Fruit fly (Drosophila melanogaster) whole organism, pupa: ENCODE data around the gene Vm26Ab.

Source experiments
- CG10348 ChIP-seq: fragments of 200-800 bp; sonication (Bioruptor generic); IDR thresholded peaks from 2 replicates; pipeline ENCODE4 v1.3.6; 2022; ENCODE audit warnings: missing biosample characterization, missing genetic modification characterization
- CG12605 ChIP-seq: fragments of 200-800 bp; sonication (Bioruptor generic); IDR thresholded peaks from 2 replicates; pipeline ENCODE4 v1.3.6; 2022; ENCODE audit warnings: missing biosample characterization, missing genetic modification characterization
- CG13204 ChIP-seq: fragments of 200-800 bp; sonication (Bioruptor generic); optimal IDR thresholded peaks from 2 replicates; lab custom pipeline; 2018; ENCODE audit warnings: missing biosample characterization, mild to moderate bottlenecking, missing genetic modification characterization, moderate library complexity
- CG14655 ChIP-seq: fragments of 200-800 bp; sonication (Bioruptor generic); optimal IDR thresholded peaks from 3 replicates; lab custom pipeline; 2017; ENCODE audit warnings: mild to moderate bottlenecking, missing biosample characterization, missing genetic modification reagents, missing genetic modification characterization
- CG15710 ChIP-seq: fragments of 200-800 bp; sonication (Bioruptor generic); optimal IDR thresholded peaks from 2 replicates; lab custom pipeline; 2018; ENCODE audit warnings: missing biosample characterization, mild to moderate bottlenecking, missing genetic modification characterization, moderate library complexity
- CG17806 ChIP-seq: fragments of 200-800 bp; sonication (Bioruptor generic); optimal IDR thresholded peaks from 2 replicates; lab custom pipeline; 2018; ENCODE audit warnings: missing biosample characterization, mild to moderate bottlenecking, missing genetic modification characterization, moderate library complexity
- CG32121 ChIP-seq: fragments of 200-800 bp; sonication (Bioruptor generic); IDR thresholded peaks from 2 replicates; pipeline ENCODE4 v1.3.6; 2022; ENCODE audit warnings: missing biosample characterization, missing genetic modification characterization
- CG34367 ChIP-seq: fragments of 200-800 bp; sonication (Bioruptor generic); optimal IDR thresholded peaks from 2 replicates; lab custom pipeline; 2018; ENCODE audit warnings: missing biosample characterization, mild to moderate bottlenecking, missing genetic modification characterization
- CG4496 ChIP-seq: fragments of 200-800 bp; sonication (Bioruptor generic); IDR thresholded peaks from 3 replicates; pipeline ENCODE4 v1.3.6; 2022; ENCODE audit warnings: missing biosample characterization, missing genetic modification characterization
- CG8159 ChIP-seq: fragments of 200-800 bp; sonication (Bioruptor generic); optimal IDR thresholded peaks from 3 replicates; lab custom pipeline; 2018; ENCODE audit warnings: missing biosample characterization, mild to moderate bottlenecking, missing genetic modification characterization, moderate library complexity
- CG8301 ChIP-seq: fragments of 200-800 bp; sonication (Bioruptor generic); optimal IDR thresholded peaks from 2 replicates; lab custom pipeline; 2018; ENCODE audit warnings: missing biosample characterization, mild to moderate bottlenecking, missing genetic modification characterization
- CG9948 ChIP-seq: fragments of 200-800 bp; sonication (Bioruptor generic); optimal IDR thresholded peaks from 2 replicates; lab custom pipeline; 2018; ENCODE audit warnings: missing biosample characterization, mild to moderate bottlenecking, missing genetic modification characterization, moderate library complexity
- D1 ChIP-seq: fragments of 200-800 bp; sonication (Bioruptor generic); optimal IDR thresholded peaks from 2 replicates; lab custom pipeline; 2018; ENCODE audit warnings: missing biosample characterization, mild to moderate bottlenecking, missing genetic modification characterization, moderate library complexity
- EcR ChIP-seq: fragments of 200-800 bp; sonication (Bioruptor generic); optimal IDR thresholded peaks from 3 replicates; lab custom pipeline; 2019; ENCODE audit warnings: missing biosample characterization, missing genetic modification characterization, mild to moderate bottlenecking, moderate library complexity, missing genetic modification reagents
- Ets98B ChIP-seq: fragments of 200-800 bp; sonication (Bioruptor generic); IDR thresholded peaks from 2 replicates; pipeline ENCODE4 v1.3.6; 2022; ENCODE audit warnings: missing biosample characterization, missing genetic modification characterization
- Pif1A ChIP-seq: fragments of 200-800 bp; sonication (Bioruptor generic); optimal IDR thresholded peaks from 3 replicates; lab custom pipeline; 2016; ENCODE audit warnings: missing biosample characterization, missing genetic modification characterization
- Pif1B ChIP-seq: fragments of 200-800 bp; sonication (Bioruptor generic); optimal IDR thresholded peaks from 3 replicates; lab custom pipeline; 2016; ENCODE audit warnings: missing biosample characterization, missing genetic modification characterization
- Snoo ChIP-seq: fragments of 200-800 bp; sonication (Bioruptor generic); optimal IDR thresholded peaks from 3 replicates; lab custom pipeline; 2017; ENCODE audit warnings: missing biosample characterization, mild to moderate bottlenecking, missing genetic modification characterization, inconsistent platforms
- fd96Ca ChIP-seq: fragments of 200-800 bp; sonication (Bioruptor generic); IDR thresholded peaks from 3 replicates; pipeline ENCODE4 v1.3.6; 2022; ENCODE audit warnings: missing biosample characterization, missing genetic modification characterization
- gl ChIP-seq: fragments of 200-800 bp; sonication (Bioruptor generic); optimal IDR thresholded peaks from 2 replicates; lab custom pipeline; 2018; ENCODE audit warnings: missing biosample characterization, mild to moderate bottlenecking, missing genetic modification characterization
- rn ChIP-seq: fragments of 200-800 bp; sonication (Bioruptor generic); IDR thresholded peaks from 2 replicates; pipeline ENCODE4 v1.3.6; 2022; ENCODE audit warnings: missing biosample characterization, missing genetic modification characterization

Gene Vm26Ab

DNA sequence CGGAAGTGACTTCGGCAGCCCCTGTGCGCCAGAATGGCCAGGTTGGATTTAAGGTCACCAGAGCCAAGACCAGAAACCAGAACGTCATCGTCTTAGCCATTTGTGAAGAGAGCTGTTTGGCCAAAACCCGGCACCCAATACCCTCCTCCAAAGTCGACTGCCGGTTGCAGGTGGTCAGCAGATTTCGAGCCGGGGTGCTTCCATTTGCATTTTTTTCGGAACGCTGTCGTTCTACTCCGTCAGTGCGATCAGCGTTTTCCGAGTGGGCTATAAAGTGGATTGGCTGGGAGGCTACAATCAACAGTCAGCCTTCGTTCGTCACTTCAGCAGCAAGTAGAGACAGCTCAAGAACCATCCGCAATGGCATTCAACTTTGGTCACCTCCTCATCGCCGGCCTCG, at the start of gene Vm26Ab, which contains the start of gene CG13998:
TSS of gene Vm26Ab (plus strand) at position 299 of the 400 bp plus-strand sequence.
TSS of gene CG13998 (minus strand) at position 114 of the 400 bp plus-strand sequence.
- TF ChIP-seq Ets98B (GFP tag; lab: Robert Waterston, UW), result no peak
- no peak for TF ChIP-seq CG10348 (GFP tag; lab: Robert Waterston, UW)
- no peak for TF ChIP-seq Snoo (tag; lab: Kevin White, UChicago)
- TF ChIP-seq CG8301 (tag; lab: Kevin White, UChicago), result no peak
- TF ChIP-seq CG14655, result no peak
- no peak for TF ChIP-seq CG12605 (GFP tag; lab: Robert Waterston, UW)
- TF ChIP-seq CG17806 (tag; lab: Kevin White, UChicago), result no peak
- no peak for TF ChIP-seq CG9948 (tag; lab: Kevin White, UChicago)
- TF ChIP-seq CG15710, result no peak
- TF ChIP-seq Pif1B (GFP tag; lab: Kevin White, UChicago), result no peak
- no peak for TF ChIP-seq CG4496
- TF ChIP-seq gl (tag; lab: Kevin White, UChicago), result no peak
- no peak for TF ChIP-seq CG8159
- TF ChIP-seq EcR (GFP tag; lab: Kevin White, UChicago), result no peak
- no peak for TF ChIP-seq CG13204 (GFP tag; lab: Kevin White, UChicago)
- no peak for TF ChIP-seq CG34367 (tag; lab: Kevin White, UChicago)
- no peak for TF ChIP-seq rn (GFP tag; lab: Robert Waterston, UW)
- no peak for TF ChIP-seq CG32121
- no peak for TF ChIP-seq fd96Ca (GFP tag; lab: Robert Waterston, UW)
- no peak for TF ChIP-seq D1 (tag; lab: Kevin White, UChicago)

DNA sequence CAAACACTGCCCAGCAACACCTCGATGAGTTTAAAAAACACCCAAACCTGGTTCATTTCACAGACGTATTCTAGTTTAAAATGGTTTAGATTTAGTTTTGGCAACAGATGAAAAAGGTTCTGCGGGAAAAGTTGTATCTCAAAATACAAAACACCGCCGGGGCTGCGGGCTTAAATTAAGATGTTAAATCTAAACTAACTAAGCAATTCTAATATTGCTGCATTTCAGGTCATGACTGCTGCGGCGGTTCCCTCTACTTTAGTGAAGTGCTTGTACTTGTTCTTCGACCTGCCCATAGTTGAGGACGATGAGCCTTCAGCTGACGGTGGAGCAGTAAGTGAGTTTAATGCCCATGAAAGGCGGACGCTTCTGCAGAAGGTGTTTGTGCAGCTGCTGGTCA, 46.6 kb upstream of the Vm26Ab start, which contains the start of gene CG14000:
TSS of gene CG14000 (minus strand) at position 101 of the 400 bp plus-strand sequence.
- TF ChIP-seq D1 (tag; lab: Kevin White, UChicago) (no peak), gl (tag; lab: Kevin White, UChicago) (no peak), EcR (GFP tag; lab: Kevin White, UChicago) (no peak), CG32121 (no peak), Pif1B (GFP tag; lab: Kevin White, UChicago) (no peak), CG12605 (GFP tag; lab: Robert Waterston, UW) (no peak), CG15710 (no peak)

DNA sequence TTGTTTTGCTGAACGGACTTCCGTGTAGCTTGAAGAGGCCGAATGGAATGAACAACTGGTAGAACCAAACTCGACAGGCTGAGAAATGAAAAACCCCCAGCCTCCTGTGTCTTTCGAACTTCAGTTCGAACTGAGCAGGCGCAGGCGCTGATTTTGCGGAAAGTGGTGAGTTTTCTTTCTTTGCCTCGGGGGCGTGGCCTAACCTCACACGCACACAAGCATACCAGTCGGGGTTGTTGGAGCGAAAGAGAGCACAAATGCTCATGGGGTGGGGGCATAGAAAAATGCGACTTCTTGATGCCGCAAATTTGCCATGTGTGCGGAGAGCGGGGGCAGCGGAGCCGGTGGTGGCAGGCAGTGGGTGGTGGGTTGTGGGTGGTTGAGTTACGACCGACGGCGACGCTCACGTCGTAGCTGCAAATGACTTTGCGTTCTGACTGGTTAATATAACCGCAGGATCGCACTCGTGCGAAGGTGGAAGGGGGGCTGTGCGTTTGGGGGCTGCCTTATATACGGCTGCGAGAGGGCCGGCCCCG, 33.1 kb upstream of the Vm26Ab start, which contains the start of gene CG9016:
TSS of gene CG9016 (minus strand) at position 51 of the 536 bp plus-strand sequence.
- TF ChIP-seq CG15710, result no peak
- TF ChIP-seq CG9948 (tag; lab: Kevin White, UChicago), result no peak
- no peak for TF ChIP-seq CG4496
- no peak for TF ChIP-seq CG17806 (tag; lab: Kevin White, UChicago)
- TF ChIP-seq CG8159, result no peak
- no peak for TF ChIP-seq CG14655
- TF ChIP-seq CG13204 (GFP tag; lab: Kevin White, UChicago), result no peak
- no peak for TF ChIP-seq gl (tag; lab: Kevin White, UChicago)
- no peak for TF ChIP-seq fd96Ca (GFP tag; lab: Robert Waterston, UW)
- TF ChIP-seq CG8301 (tag; lab: Kevin White, UChicago), result no peak
- TF ChIP-seq Ets98B (GFP tag; lab: Robert Waterston, UW), result no peak
- no peak for TF ChIP-seq Pif1A (GFP tag; lab: Kevin White, UChicago)
- no peak for TF ChIP-seq rn (GFP tag; lab: Robert Waterston, UW)
- no peak for TF ChIP-seq Pif1B (GFP tag; lab: Kevin White, UChicago)
- no peak for TF ChIP-seq CG32121
- no peak for TF ChIP-seq D1 (tag; lab: Kevin White, UChicago)
- TF ChIP-seq CG34367 (tag; lab: Kevin White, UChicago), result no peak
- TF ChIP-seq EcR (GFP tag; lab: Kevin White, UChicago), result no peak
- no peak for TF ChIP-seq Snoo (tag; lab: Kevin White, UChicago)

DNA sequence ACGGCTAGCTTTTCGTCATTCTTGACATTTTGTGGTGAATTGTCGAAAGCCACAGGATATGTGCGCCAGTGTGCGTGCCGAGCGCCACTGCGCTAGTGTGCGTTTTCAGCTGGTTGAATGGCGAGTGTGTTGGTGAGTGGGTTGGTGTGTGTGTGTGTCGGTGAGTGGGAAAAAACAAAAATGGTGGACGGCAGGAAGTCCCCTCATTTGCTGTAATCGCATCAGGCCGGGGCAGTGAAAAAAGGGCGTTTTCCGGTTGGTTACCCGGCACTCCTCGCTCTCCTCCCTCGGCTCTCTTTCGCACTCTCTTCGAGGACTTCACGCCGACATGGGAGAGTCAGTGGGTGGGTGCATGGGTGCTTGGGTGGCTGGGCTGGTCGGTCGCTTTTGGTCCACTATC, 31.6 kb upstream of the Vm26Ab start:
- TF ChIP-seq CG8301 (tag; lab: Kevin White, UChicago) (no peak), CG10348 (GFP tag; lab: Robert Waterston, UW) (no peak), Snoo (tag; lab: Kevin White, UChicago) (no peak), CG4496 (no peak), CG32121 (no peak), rn (GFP tag; lab: Robert Waterston, UW) (no peak), CG34367 (tag; lab: Kevin White, UChicago) (no peak), Pif1A (GFP tag; lab: Kevin White, UChicago) (no peak), CG15710 (no peak), CG13204 (GFP tag; lab: Kevin White, UChicago) (no peak), CG14655 (no peak), CG9948 (tag; lab: Kevin White, UChicago) (no peak), D1 (tag; lab: Kevin White, UChicago) (no peak), Ets98B (GFP tag; lab: Robert Waterston, UW) (no peak), CG8159 (no peak), EcR (GFP tag; lab: Kevin White, UChicago) (no peak), CG17806 (tag; lab: Kevin White, UChicago) (no peak), gl (tag; lab: Kevin White, UChicago) (no peak), fd96Ca (GFP tag; lab: Robert Waterston, UW) (no peak), CG12605 (GFP tag; lab: Robert Waterston, UW) (no peak)

DNA sequence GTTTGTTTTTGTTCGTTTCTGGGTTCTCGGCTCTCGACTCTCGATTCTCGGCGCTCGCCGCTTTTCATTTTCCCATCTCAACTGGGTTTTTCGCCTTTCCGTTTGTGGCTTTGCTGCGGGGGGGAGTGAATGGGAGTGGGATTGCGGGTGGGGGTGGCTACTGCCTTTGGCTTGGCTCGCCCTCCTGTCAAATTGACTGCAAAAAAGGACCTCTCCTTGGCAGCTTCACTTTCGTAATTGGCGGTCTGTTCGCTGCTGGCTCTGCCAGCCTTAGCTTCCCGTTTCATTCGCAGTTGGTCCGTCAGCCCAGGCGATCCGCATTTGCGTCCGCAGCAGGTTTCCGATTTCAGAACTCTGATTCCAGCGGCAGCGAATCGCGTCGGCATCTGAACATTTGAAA, 31.2 kb upstream of the Vm26Ab start, which contains the start of gene dsf:
TSS of gene dsf (plus strand) at position 301 of the 400 bp plus-strand sequence.
- TF ChIP-seq gl (tag; lab: Kevin White, UChicago) (no peak), Ets98B (GFP tag; lab: Robert Waterston, UW) (no peak), Snoo (tag; lab: Kevin White, UChicago) (no peak), CG12605 (GFP tag; lab: Robert Waterston, UW) (no peak), CG8301 (tag; lab: Kevin White, UChicago) (no peak), Pif1B (GFP tag; lab: Kevin White, UChicago) (no peak), EcR (GFP tag; lab: Kevin White, UChicago) (no peak), CG15710 (no peak), CG8159 (no peak), D1 (tag; lab: Kevin White, UChicago) (no peak), Pif1A (GFP tag; lab: Kevin White, UChicago) (no peak)
